Fruit fly (Drosophila melanogaster): ENCODE data around the gene SuUR.

The SuUR gene

DNA sequence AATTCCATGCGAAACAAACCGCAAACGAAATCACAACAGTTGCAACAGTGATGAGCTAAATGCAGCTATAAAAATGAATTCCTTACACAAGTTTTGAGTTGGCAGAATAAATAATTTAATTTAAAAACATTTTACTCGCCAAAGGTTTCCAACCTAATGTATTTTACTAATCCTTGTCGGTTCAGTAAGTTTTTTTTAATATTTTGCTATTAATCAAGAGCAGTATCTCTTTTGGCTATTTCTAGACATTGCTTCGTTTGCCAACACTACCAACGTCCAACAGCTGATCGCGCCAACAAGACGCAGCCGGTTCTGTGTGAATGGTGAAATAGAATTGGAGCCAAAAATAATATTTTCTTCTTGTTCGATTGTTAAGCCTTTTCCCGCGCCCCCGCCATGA is at the start of gene SuUR, which contains the start of the genes CG32075 and CG45101 (continued):
- peak; percentile 68 for TF ChIP-seq CG4318 (GFP tag; optimal IDR thresholded peaks at IDR 0.05)
- TF ChIP-seq esn (GFP tag; optimal IDR thresholded peaks at IDR 0.05), result peak; percentile 92
- TF ChIP-seq net (GFP tag; optimal IDR thresholded peaks at IDR 0.05), result peak; percentile 73
- TF ChIP-seq fd85E (GFP tag; optimal IDR thresholded peaks at IDR 0.05), result no peak
- TF ChIP-seq achi (GFP tag; optimal IDR thresholded peaks at IDR 0.05), result peak; percentile 83
- TF ChIP-seq CG16779 (tag; optimal IDR thresholded peaks at IDR 0.05), result no peak
- peak; percentile 73 for TF ChIP-seq vri (GFP tag; optimal IDR thresholded peaks at IDR 0.05)
- TF ChIP-seq CG8319 (GFP tag; optimal IDR thresholded peaks at IDR 0.05), result peak; percentile 81

DNA sequence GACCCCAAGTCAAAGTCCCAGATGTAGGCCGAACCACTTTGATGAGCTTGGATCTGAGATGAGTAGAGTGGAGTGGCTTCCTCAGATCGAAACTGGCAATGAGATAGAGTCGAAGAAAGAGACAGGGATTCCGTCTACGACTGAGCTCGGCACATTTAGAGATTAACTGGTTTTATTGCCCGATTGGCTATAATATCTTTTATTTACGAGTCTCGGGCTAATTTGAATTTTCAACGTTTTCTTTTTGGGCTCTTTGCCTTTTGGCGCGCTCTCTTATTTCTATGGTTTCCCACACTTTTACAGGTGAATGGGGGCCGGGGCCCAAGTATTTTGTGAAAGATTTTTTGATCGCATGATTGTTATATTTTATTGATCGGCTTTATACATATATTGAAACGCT is 49.6 kb upstream of the SuUR start:
- TF ChIP-seq Hr38 (GFP tag; optimal IDR thresholded peaks at IDR 0.05) (no peak), CG6792 (GFP tag; optimal IDR thresholded peaks at IDR 0.05) (no peak), net (GFP tag; optimal IDR thresholded peaks at IDR 0.05) (no peak), dac (GFP tag; optimal IDR thresholded peaks at IDR 0.05) (no peak)

DNA sequence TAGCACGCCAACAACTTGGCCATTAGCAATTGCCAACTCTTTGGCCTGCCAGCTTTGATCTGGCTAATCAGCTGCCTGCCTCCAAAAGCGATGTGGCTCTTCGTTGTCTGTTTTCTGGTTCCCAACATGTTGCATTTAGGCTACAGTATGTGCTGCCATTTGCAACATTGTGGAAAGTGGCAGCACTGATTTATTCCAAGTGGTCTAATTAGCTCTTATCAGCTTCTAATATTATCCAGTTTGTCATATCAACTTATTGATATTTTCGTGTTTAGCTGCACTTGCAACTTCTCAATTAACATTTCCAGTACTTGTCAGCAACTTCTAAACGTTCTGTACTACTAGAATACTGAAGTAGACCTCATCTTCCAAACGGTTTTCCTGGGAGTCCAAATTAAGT is 44.7 kb upstream of the SuUR start:
- TF ChIP-seq CG32006 (GFP tag; optimal IDR thresholded peaks at IDR 0.05), result no peak
- TF ChIP-seq CG8632 (GFP tag; optimal IDR thresholded peaks at IDR 0.05), result no peak
- TF ChIP-seq CG6163 (GFP tag; IDR thresholded peaks at IDR 0.05), result no peak
- no peak for TF ChIP-seq dsx (GFP tag; optimal IDR thresholded peaks at IDR 0.05; ENCODE audit: poor library complexity, severe bottlenecking)
- no peak for TF ChIP-seq Eip78C (GFP tag)
- no peak for TF ChIP-seq CG9139 (GFP tag; optimal IDR thresholded peaks at IDR 0.05)
- no peak for TF ChIP-seq CG6792 (GFP tag; optimal IDR thresholded peaks at IDR 0.05)
- no peak for TF ChIP-seq dac (GFP tag; optimal IDR thresholded peaks at IDR 0.05)
- no peak for TF ChIP-seq Ets96B (tag; optimal IDR thresholded peaks at IDR 0.05)
- TF ChIP-seq Smox (GFP tag; optimal IDR thresholded peaks at IDR 0.05), result no peak
- no peak for TF ChIP-seq CG4318 (GFP tag; optimal IDR thresholded peaks at IDR 0.05)
- TF ChIP-seq CG10669 (GFP tag; optimal IDR thresholded peaks at IDR 0.05), result no peak
- TF ChIP-seq salr (GFP tag; optimal IDR thresholded peaks at IDR 0.05), result no peak
- TF ChIP-seq CG31627 (GFP tag; optimal IDR thresholded peaks at IDR 0.05), result no peak
- TF ChIP-seq vri (GFP tag; optimal IDR thresholded peaks at IDR 0.05), result no peak
- no peak for TF ChIP-seq topi (GFP tag; optimal IDR thresholded peaks at IDR 0.05)
- TF ChIP-seq OdsH (GFP tag; optimal IDR thresholded peaks at IDR 0.05), result no peak
- TF ChIP-seq net (GFP tag; optimal IDR thresholded peaks at IDR 0.05), result no peak
- TF ChIP-seq CG8119 (GFP tag; IDR thresholded peaks at IDR 0.05), result no peak
- TF ChIP-seq fkh (GFP tag; optimal IDR thresholded peaks at IDR 0.05), result no peak

dm6 chr3L:11021958-11022357 is 42.8 kb upstream of the SuUR start:
- TF ChIP-seq CG6854 (GFP tag; optimal IDR thresholded peaks at IDR 0.05) (peak; percentile 30), Lpt (GFP tag; optimal IDR thresholded peaks at IDR 0.05) (no peak), Smox (GFP tag; optimal IDR thresholded peaks at IDR 0.05) (no peak), eg (GFP tag; IDR thresholded peaks at IDR 0.05) (0 out of 3 replicates have a peak, but pooled peaks have one; percentile 3), Sox102F (GFP tag; optimal IDR thresholded peaks at IDR 0.05) (no peak), topi (GFP tag; optimal IDR thresholded peaks at IDR 0.05) (no peak), svp (GFP tag) (peak; percentile 28), esn (GFP tag; optimal IDR thresholded peaks at IDR 0.05) (no peak), CG6808 (GFP tag; optimal IDR thresholded peaks at IDR 0.05) (peak; percentile 32), Hr39 (GFP tag; optimal IDR thresholded peaks at IDR 0.05) (no peak), dsx (GFP tag; optimal IDR thresholded peaks at IDR 0.05; ENCODE audit: poor library complexity, severe bottlenecking) (peak; percentile 39), CG6276 (GFP tag; optimal IDR thresholded peaks at IDR 0.05) (no peak), ss (GFP tag; optimal IDR thresholded peaks at IDR 0.05) (peak in 1 of 2 experiments; percentile 34)

Data from whole organism, prepupa.